Fruit fly (Drosophila melanogaster) whole organism, prepupa: ENCODE results near the gene sra.

Experiments
- CG10631 ChIP-seq: fragments of 200-800 bp; sonication (Bioruptor generic); optimal IDR thresholded peaks from 2 replicates; lab custom pipeline; 2016; ENCODE audit warnings: missing biosample characterization, missing genetic modification characterization
- CG10669 ChIP-seq: fragments of 200-800 bp; sonication (Bioruptor generic); optimal IDR thresholded peaks from 3 replicates; lab custom pipeline; 2018; ENCODE audit warnings: missing biosample characterization, mild to moderate bottlenecking, missing genetic modification characterization, moderate library complexity
- CG11294 ChIP-seq: fragments of 200-800 bp; sonication (Bioruptor generic); IDR thresholded peaks from 2 replicates; pipeline ENCODE4 v1.3.6; 2022; ENCODE audit warnings: missing biosample characterization, missing genetic modification characterization
- CG11902 ChIP-seq: fragments of 200-800 bp; sonication (Bioruptor generic); optimal IDR thresholded peaks from 3 replicates; lab custom pipeline; 2016; ENCODE audit warnings: missing biosample characterization, missing genetic modification characterization
- CG1621 ChIP-seq: fragments of 200-800 bp; sonication (Bioruptor generic); optimal IDR thresholded peaks from 3 replicates; lab custom pipeline; 2018; ENCODE audit warnings: missing biosample characterization, mild to moderate bottlenecking, missing genetic modification characterization
- CG16779 ChIP-seq: fragments of 200-800 bp; sonication (Bioruptor generic); optimal IDR thresholded peaks from 3 replicates; lab custom pipeline; 2017; ENCODE audit warnings: missing biosample characterization, mild to moderate bottlenecking, missing genetic modification characterization
- CG3032 ChIP-seq: fragments of 200-800 bp; optimal IDR thresholded peaks from 2 replicates; lab custom pipeline; 2019; ENCODE audit warnings: missing biosample characterization, mild to moderate bottlenecking, missing genetic modification characterization, moderate library complexity
- CG31627 ChIP-seq: fragments of 200-800 bp; sonication (Bioruptor generic); optimal IDR thresholded peaks from 3 replicates; lab custom pipeline; 2016; ENCODE audit warnings: missing biosample characterization, missing genetic modification characterization
- CG32006 ChIP-seq: fragments of 200-800 bp; sonication (Bioruptor generic); optimal IDR thresholded peaks from 3 replicates; lab custom pipeline; 2017; ENCODE audit warnings: missing biosample characterization, mild to moderate bottlenecking, missing genetic modification characterization
- CG3919 ChIP-seq: fragments of 200-800 bp; sonication (Bioruptor generic); optimal IDR thresholded peaks from 3 replicates; lab custom pipeline; 2016; ENCODE audit warnings: missing biosample characterization, missing genetic modification characterization
- CG4318 ChIP-seq: fragments of 200-800 bp; sonication (Bioruptor generic); optimal IDR thresholded peaks from 3 replicates; lab custom pipeline; 2017; ENCODE audit warnings: missing biosample characterization, mild to moderate bottlenecking, missing genetic modification characterization
- CG6276 ChIP-seq: fragments of 200-800 bp; sonication (Bioruptor generic); optimal IDR thresholded peaks from 2 replicates; lab custom pipeline; 2017; ENCODE audit warnings: missing biosample characterization, mild to moderate bottlenecking, missing genetic modification characterization
- CG6808 ChIP-seq: fragments of 200-800 bp; sonication (Bioruptor generic); optimal IDR thresholded peaks from 3 replicates; lab custom pipeline; 2017; ENCODE audit warnings: missing biosample characterization, missing genetic modification characterization, mild to moderate bottlenecking, moderate library complexity, missing genetic modification reagents
- CG6854 ChIP-seq: fragments of 200-800 bp; sonication (Bioruptor generic); optimal IDR thresholded peaks from 2 replicates; lab custom pipeline; 2017; ENCODE audit warnings: missing biosample characterization, mild to moderate bottlenecking, missing genetic modification characterization
- CG8319 ChIP-seq: fragments of 200-800 bp; sonication (Bioruptor generic); optimal IDR thresholded peaks from 3 replicates; lab custom pipeline; 2016; ENCODE audit warnings: missing biosample characterization, missing genetic modification characterization
- Eip75B ChIP-seq: fragments of 200-800 bp; sonication (Bioruptor generic); optimal IDR thresholded peaks from 3 replicates; lab custom pipeline; 2016; ENCODE audit warnings: missing biosample characterization, missing genetic modification characterization
- Eip78C ChIP-seq: fragments of 200-800 bp; sonication (Bioruptor generic); peaks from one replicate; lab custom pipeline; 2016; ENCODE audit warnings: missing biosample characterization, missing genetic modification characterization
- Eip93F ChIP-seq: fragments of 200-800 bp; sonication (Bioruptor generic); optimal IDR thresholded peaks from 2 replicates; lab custom pipeline; 2016; ENCODE audit warnings: missing biosample characterization, mild to moderate bottlenecking, missing genetic modification characterization
- Ets96B ChIP-seq: fragments of 200-800 bp; optimal IDR thresholded peaks from 2 replicates; lab custom pipeline; 2019; ENCODE audit warnings: missing biosample characterization, mild to moderate bottlenecking, missing genetic modification characterization, moderate library complexity
- Gug ChIP-seq: fragments of 200-800 bp; sonication (Bioruptor generic); IDR thresholded peaks from 2 replicates; pipeline ENCODE4 v1.3.6; 2022; ENCODE audit warnings: missing biosample characterization, missing genetic modification characterization
- Hr39 ChIP-seq: fragments of 200-800 bp; sonication (Bioruptor generic); optimal IDR thresholded peaks from 2 replicates; lab custom pipeline; 2016; ENCODE audit warnings: missing biosample characterization, missing genetic modification characterization
- Hr4 ChIP-seq: fragments of 200-800 bp; sonication (Bioruptor generic); optimal IDR thresholded peaks from 3 replicates; lab custom pipeline; 2016; ENCODE audit warnings: missing biosample characterization, missing genetic modification characterization
- Lpt ChIP-seq: fragments of 200-800 bp; sonication (Bioruptor generic); optimal IDR thresholded peaks from 3 replicates; lab custom pipeline; 2016; ENCODE audit warnings: missing biosample characterization, missing genetic modification characterization
- Met ChIP-seq: fragments of 200-800 bp; sonication (Bioruptor generic); optimal IDR thresholded peaks from 3 replicates; lab custom pipeline; 2016; ENCODE audit warnings: missing biosample characterization, missing genetic modification characterization
- OdsH ChIP-seq: fragments of 200-800 bp; sonication (Bioruptor generic); optimal IDR thresholded peaks from 3 replicates; lab custom pipeline; 2016; ENCODE audit warnings: missing biosample characterization, missing genetic modification characterization
- Smox ChIP-seq: fragments of 200-800 bp; sonication (Bioruptor generic); optimal IDR thresholded peaks from 3 replicates; lab custom pipeline; 2016; ENCODE audit warnings: missing biosample characterization, missing genetic modification characterization
- Sox102F ChIP-seq: fragments of 200-800 bp; sonication (Bioruptor generic); optimal IDR thresholded peaks from 2 replicates; lab custom pipeline; 2016; ENCODE audit warnings: missing biosample characterization, mild to moderate bottlenecking, missing genetic modification characterization
- Sox14 ChIP-seq: fragments of 200-800 bp; sonication (Bioruptor generic); optimal IDR thresholded peaks from 3 replicates; lab custom pipeline; 2016; ENCODE audit warnings: missing biosample characterization, missing genetic modification characterization
- acj6 ChIP-seq: fragments of 200-800 bp; sonication (Bioruptor generic); optimal IDR thresholded peaks from 3 replicates; lab custom pipeline; 2016; ENCODE audit warnings: missing biosample characterization, missing genetic modification characterization
- cyc ChIP-seq: fragments of 200-800 bp; sonication (Bioruptor generic); optimal IDR thresholded peaks from 3 replicates; lab custom pipeline; 2016; ENCODE audit warnings: missing biosample characterization, missing genetic modification characterization
- dsx ChIP-seq: fragments of 200-800 bp; optimal IDR thresholded peaks from 3 replicates; lab custom pipeline; 2019; ENCODE audit warnings: missing biosample characterization, mild to moderate bottlenecking, missing genetic modification characterization, moderate library complexity; ENCODE audit not compliant: poor library complexity, severe bottlenecking
- eg ChIP-seq: fragments of 200-800 bp; sonication (Bioruptor generic); IDR thresholded peaks from 3 replicates; pipeline ENCODE4 v1.3.6; 2022; ENCODE audit warnings: missing biosample characterization, missing genetic modification characterization
- esn ChIP-seq: fragments of 200-800 bp; sonication (Bioruptor generic); optimal IDR thresholded peaks from 2 replicates; lab custom pipeline; 2016; ENCODE audit warnings: missing biosample characterization, mild to moderate bottlenecking, missing genetic modification characterization, moderate library complexity
- fd59A ChIP-seq: fragments of 200-800 bp; sonication (Bioruptor generic); optimal IDR thresholded peaks from 2 replicates; lab custom pipeline; 2017; ENCODE audit warnings: missing biosample characterization, mild to moderate bottlenecking, missing genetic modification characterization, missing genetic modification reagents
- fd85E ChIP-seq: fragments of 200-800 bp; sonication (Bioruptor generic); optimal IDR thresholded peaks from 3 replicates; lab custom pipeline; 2016; ENCODE audit warnings: missing biosample characterization, missing genetic modification characterization
- lz ChIP-seq: fragments of 200-800 bp; sonication (Bioruptor generic); optimal IDR thresholded peaks from 3 replicates; lab custom pipeline; 2016; ENCODE audit warnings: missing biosample characterization, missing genetic modification characterization
- net ChIP-seq: fragments of 200-800 bp; sonication (Bioruptor generic); optimal IDR thresholded peaks from 3 replicates; lab custom pipeline; 2016; ENCODE audit warnings: missing biosample characterization, missing genetic modification characterization
- pdm3 ChIP-seq: fragments of 200-800 bp; sonication (Bioruptor generic); optimal IDR thresholded peaks from 3 replicates; lab custom pipeline; 2016; ENCODE audit warnings: missing biosample characterization, missing genetic modification characterization
- salr ChIP-seq, 2 experiments: fragments of 200-800 bp; sonication (Bioruptor generic); optimal IDR thresholded peaks; 3 replicates each; lab custom pipeline; 2016 to 2018; ENCODE audit warnings: missing biosample characterization in 2 of 2, missing genetic modification characterization in 2 of 2, mild to moderate bottlenecking in 1 of 2
- spab ChIP-seq: fragments of 200-800 bp; sonication (Bioruptor generic); optimal IDR thresholded peaks from 2 replicates; lab custom pipeline; 2017; ENCODE audit warnings: missing biosample characterization, mild to moderate bottlenecking, missing genetic modification characterization, missing genetic modification reagents
- svp ChIP-seq: fragments of 200-800 bp; sonication (Bioruptor generic); peaks from one replicate; lab custom pipeline; 2016; ENCODE audit warnings: missing biosample characterization, missing genetic modification characterization
- topi ChIP-seq: fragments of 200-800 bp; sonication (Bioruptor generic); optimal IDR thresholded peaks from 3 replicates; lab custom pipeline; 2016; ENCODE audit warnings: missing biosample characterization, missing genetic modification characterization
- vri ChIP-seq: fragments of 200-800 bp; sonication (Bioruptor generic); optimal IDR thresholded peaks from 3 replicates; lab custom pipeline; 2016; ENCODE audit warnings: missing biosample characterization, mild to moderate bottlenecking, missing genetic modification characterization

sra gene

dm6 chr3R:16214474-16215318 lies 27.9 kb downstream of the sra start:
- TF ChIP-seq CG31627 (GFP tag; lab: Kevin White, UChicago) (peak; percentile 2), Eip93F (GFP tag; lab: Kevin White, UChicago) (no peak), Hr4 (GFP tag; lab: Kevin White, UChicago) (peak; percentile 31), CG1621 (tag; lab: Kevin White, UChicago) (no peak), CG4318 (GFP tag; lab: Kevin White, UChicago) (peak; percentile 32), CG11902 (GFP tag; lab: Kevin White, UChicago) (no peak), CG3919 (GFP tag; lab: Kevin White, UChicago) (peak; percentile 1), lz (GFP tag; lab: Kevin White, UChicago) (peak; percentile 15), CG8319 (GFP tag; lab: Kevin White, UChicago) (no peak), CG10631 (GFP tag; lab: Kevin White, UChicago) (peak; percentile 31), CG32006 (GFP tag; lab: Kevin White, UChicago) (peak; percentile 59), spab (GFP tag; lab: Kevin White, UChicago) (peak; percentile 21), esn (GFP tag; lab: Kevin White, UChicago) (peak; percentile 51), OdsH (GFP tag; lab: Kevin White, UChicago) (peak; percentile 47), topi (GFP tag; lab: Kevin White, UChicago) (peak; percentile 31), CG16779 (tag; lab: Kevin White, UChicago) (no peak), Eip78C (GFP tag; lab: Kevin White, UChicago) (peak; percentile 83), Gug (GFP tag; lab: Robert Waterston, UW) (no peak), cyc (GFP tag; lab: Kevin White, UChicago) (peak; percentile 17), Sox14 (peak; percentile 5), Eip75B (GFP tag; lab: Kevin White, UChicago) (no peak), Smox (GFP tag; lab: Kevin White, UChicago) (peak; percentile 18), pdm3 (GFP tag; lab: Kevin White, UChicago) (peak; percentile 24), CG6276 (GFP tag; lab: Kevin White, UChicago) (peak; percentile 19), Ets96B (tag; lab: Kevin White, UChicago) (peak; percentile 27), CG6808 (GFP tag; lab: Kevin White, UChicago) (peak; percentile 29), fd59A (GFP tag; lab: Kevin White, UChicago) (no peak), CG6854 (no peak), net (peak; percentile 21), Lpt (GFP tag; lab: Kevin White, UChicago) (no peak), acj6 (GFP tag; lab: Kevin White, UChicago) (no peak), Met (GFP tag; lab: Kevin White, UChicago) (peak; percentile 24), eg (GFP tag; lab: Robert Waterston, UW) (no peak), vri (no peak), CG11294 (no peak), Hr39 (peak; percentile 24), salr (GFP tag; optimal IDR thresholded peaks at IDR 0.05; lab: Kevin White, UChicago) (peak in 1 of 2 experiments; percentile 41), CG3032 (tag; lab: Kevin White, UChicago) (peak; percentile 36), Sox102F (peak; percentile 4), svp (GFP tag; lab: Kevin White, UChicago) (peak; percentile 73), fd85E (GFP tag; lab: Kevin White, UChicago) (no peak), dsx (GFP tag; lab: Kevin White, UChicago) (no peak), CG10669 (GFP tag; lab: Kevin White, UChicago) (peak; percentile 23)
